Fruit fly (Drosophila melanogaster) whole organism, embryonic: ENCODE data around the gene CG5928.

Source experiments
- ATbp ChIP-seq: fragments of 200-800 bp; sonication (Bioruptor generic); optimal IDR thresholded peaks from 2 replicates; lab custom pipeline; 2017; ENCODE audit warnings: missing biosample characterization, mild to moderate bottlenecking, missing genetic modification characterization, missing genetic modification reagents
- Abd-B ChIP-seq: fragments of 200-800 bp; sonication (Bioruptor generic); optimal IDR thresholded peaks from 2 replicates; lab custom pipeline; 2018; ENCODE audit warnings: missing biosample characterization, mild to moderate bottlenecking, missing genetic modification characterization, moderate library complexity
- Aef1 ChIP-seq: fragments of 200-800 bp; sonication (Bioruptor generic); IDR thresholded peaks from 3 replicates; pipeline ENCODE4 v1.3.6; 2022; ENCODE audit warnings: missing biosample characterization, missing genetic modification characterization
- Asciz ChIP-seq: fragments of 200-800 bp; sonication (Bioruptor generic); optimal IDR thresholded peaks from 2 replicates; lab custom pipeline; 2017; ENCODE audit warnings: missing biosample characterization, mild to moderate bottlenecking, missing genetic modification characterization, missing genetic modification reagents
- C15 ChIP-seq: fragments of 200-800 bp; sonication (Bioruptor generic); IDR thresholded peaks from 3 replicates; pipeline ENCODE4 v1.3.6; 2022; ENCODE audit warnings: missing biosample characterization, missing genetic modification characterization
- CG10147 ChIP-seq: fragments of 200-800 bp; sonication (Bioruptor generic); optimal IDR thresholded peaks from 2 replicates; lab custom pipeline; 2019; ENCODE audit warnings: missing biosample characterization, mild to moderate bottlenecking, missing genetic modification characterization, moderate library complexity
- CG12219 ChIP-seq: fragments of 200-800 bp; sonication (Bioruptor generic); optimal IDR thresholded peaks from 3 replicates; lab custom pipeline; 2018; ENCODE audit warnings: missing biosample characterization, mild to moderate bottlenecking, missing genetic modification characterization
- CG12299 ChIP-seq: fragments of 200-800 bp; sonication (Bioruptor generic); optimal IDR thresholded peaks from 2 replicates; lab custom pipeline; 2018; ENCODE audit warnings: missing biosample characterization, mild to moderate bottlenecking, missing genetic modification characterization
- CG14014 ChIP-seq: fragments of 200-800 bp; sonication (Bioruptor generic); IDR thresholded peaks from 2 replicates; pipeline ENCODE4 v1.3.6; 2022; ENCODE audit warnings: missing biosample characterization, missing genetic modification characterization
- CG15696 ChIP-seq: fragments of 200-800 bp; sonication (Bioruptor generic); optimal IDR thresholded peaks from 2 replicates; lab custom pipeline; 2019; ENCODE audit warnings: missing biosample characterization, mild to moderate bottlenecking, missing genetic modification characterization, moderate library complexity
- CG1647 ChIP-seq: fragments of 200-800 bp; sonication (Bioruptor generic); optimal IDR thresholded peaks from 3 replicates; lab custom pipeline; 2016; ENCODE audit warnings: missing biosample characterization, missing genetic modification characterization
- CG17186 ChIP-seq: fragments of 200-800 bp; sonication (Bioruptor generic); optimal IDR thresholded peaks from 3 replicates; lab custom pipeline; 2017; ENCODE audit warnings: missing biosample characterization, missing genetic modification reagents, missing genetic modification characterization
- CG18011 ChIP-seq: fragments of 200-800 bp; sonication (Bioruptor generic); optimal IDR thresholded peaks from 2 replicates; lab custom pipeline; 2017; ENCODE audit warnings: missing biosample characterization, missing genetic modification characterization, mild to moderate bottlenecking, moderate library complexity, missing genotype
- CG3065 ChIP-seq: fragments of 200-800 bp; sonication (Bioruptor generic); optimal IDR thresholded peaks from 2 replicates; lab custom pipeline; 2016; ENCODE audit warnings: missing biosample characterization, missing genetic modification characterization
- CG3163 ChIP-seq: fragments of 200-800 bp; sonication (Bioruptor generic); optimal IDR thresholded peaks from 3 replicates; lab custom pipeline; 2016; ENCODE audit warnings: missing biosample characterization, missing genetic modification characterization
- CG3838 ChIP-seq: fragments of 200-800 bp; sonication (Bioruptor generic); optimal IDR thresholded peaks from 3 replicates; lab custom pipeline; 2016; ENCODE audit warnings: missing biosample characterization, missing genetic modification characterization
- CG42726 ChIP-seq: fragments of 200-800 bp; sonication (Bioruptor generic); IDR thresholded peaks from 2 replicates; pipeline ENCODE4 v1.3.6; 2022; ENCODE audit warnings: missing biosample characterization, missing genetic modification characterization; ENCODE audit not compliant: partially characterized antibody
- CG4282 ChIP-seq: fragments of 200-800 bp; sonication (Bioruptor generic); optimal IDR thresholded peaks from 2 replicates; lab custom pipeline; 2016; ENCODE audit warnings: missing biosample characterization, missing genetic modification characterization
- CG5953 ChIP-seq: fragments of 200-800 bp; sonication (Bioruptor generic); IDR thresholded peaks from 2 replicates; pipeline ENCODE4 v1.3.6; 2022; ENCODE audit warnings: missing biosample characterization, missing genetic modification characterization
- CG8359 ChIP-seq: fragments of 200-800 bp; sonication (Bioruptor generic); optimal IDR thresholded peaks from 2 replicates; lab custom pipeline; 2017; ENCODE audit warnings: missing biosample characterization, mild to moderate bottlenecking, missing genetic modification characterization, borderline replicate concordance
- CG8478 ChIP-seq: fragments of >200 bp; optimal IDR thresholded peaks from 2 replicates; lab custom pipeline; 2018
- CG9932 ChIP-seq: fragments of 200-800 bp; sonication (Bioruptor generic); IDR thresholded peaks from 2 replicates; pipeline ENCODE4 v1.3.6; 2022; ENCODE audit warnings: missing biosample characterization, missing genetic modification characterization
- Chrac-16 ChIP-seq: fragments of 200-800 bp; sonication (Bioruptor generic); optimal IDR thresholded peaks from 3 replicates; lab custom pipeline; 2016; ENCODE audit warnings: missing biosample characterization, missing genetic modification characterization
- Dp ChIP-seq: fragments of 200-800 bp; sonication (Bioruptor generic); optimal IDR thresholded peaks from 2 replicates; lab custom pipeline; 2018; ENCODE audit warnings: missing biosample characterization, mild to moderate bottlenecking, missing genetic modification characterization, moderate library complexity
- Ets65A ChIP-seq: fragments of 200-800 bp; sonication (Bioruptor generic); peaks from one replicate; lab custom pipeline; 2016; ENCODE audit warnings: missing biosample characterization, missing genetic modification characterization
- Fer2 ChIP-seq: fragments of 200-800 bp; sonication (Bioruptor generic); optimal IDR thresholded peaks from 2 replicates; lab custom pipeline; 2018; ENCODE audit warnings: missing biosample characterization, mild to moderate bottlenecking, missing genetic modification characterization, moderate library complexity
- GATAe ChIP-seq: fragments of 200-800 bp; sonication (Bioruptor generic); conservative IDR thresholded peaks from 2 replicates; pipeline ENCODE4 v1.3.6; 2022; ENCODE audit warnings: missing biosample characterization, missing genetic modification characterization
- Hey ChIP-seq: fragments of 200-800 bp; sonication (Bioruptor generic); optimal IDR thresholded peaks from 3 replicates; lab custom pipeline; 2018; ENCODE audit warnings: missing biosample characterization, mild to moderate bottlenecking, missing genetic modification characterization
- Poxn ChIP-seq: fragments of 200-800 bp; sonication (Bioruptor generic); IDR thresholded peaks from 2 replicates; pipeline ENCODE4 v1.3.6; 2022; ENCODE audit warnings: missing biosample characterization, missing genetic modification characterization
- Ptx1 ChIP-seq: fragments of 200-800 bp; sonication (Bioruptor generic); IDR thresholded peaks from 2 replicates; pipeline ENCODE4 v1.3.6; 2022; ENCODE audit warnings: missing biosample characterization, missing genetic modification characterization
- Sox102F ChIP-seq: fragments of 200-800 bp; sonication (Bioruptor generic); optimal IDR thresholded peaks from 2 replicates; lab custom pipeline; 2018; ENCODE audit warnings: missing biosample characterization, mild to moderate bottlenecking, missing genetic modification characterization, moderate library complexity
- Sry-β ChIP-seq: fragments of 200-800 bp; sonication (Bioruptor generic); optimal IDR thresholded peaks from 2 replicates; lab custom pipeline; 2018; ENCODE audit warnings: missing biosample characterization, mild to moderate bottlenecking, missing genetic modification characterization, moderate library complexity
- TFAM ChIP-seq: fragments of 200-800 bp; sonication (Bioruptor generic); optimal IDR thresholded peaks from 2 replicates; lab custom pipeline; 2017; ENCODE audit warnings: missing biosample characterization, missing genetic modification characterization, inconsistent platforms
- Xbp1 ChIP-seq: fragments of 200-800 bp; sonication (Bioruptor generic); optimal IDR thresholded peaks from 3 replicates; lab custom pipeline; 2016; ENCODE audit warnings: missing biosample characterization, mild to moderate bottlenecking, missing genetic modification characterization
- bsh ChIP-seq, 2 experiments: fragments of 200-800 bp; sonication (Bioruptor generic); optimal IDR thresholded peaks; 2 replicates each; lab custom pipeline; 2017 to 2018; ENCODE audit warnings: mild to moderate bottlenecking in 2 of 2, missing biosample characterization in 2 of 2, missing genetic modification characterization in 2 of 2, moderate library complexity in 1 of 2
- crp ChIP-seq, 2 experiments: fragments of 200-800 bp; sonication (Bioruptor generic); optimal IDR thresholded peaks; 2 replicates in 1 of 2; 3 replicates in 1 of 2; lab custom pipeline; 2017; ENCODE audit warnings: missing biosample characterization in 2 of 2, missing genetic modification characterization in 2 of 2, mild to moderate bottlenecking in 1 of 2, moderate library complexity in 1 of 2
- dm ChIP-seq: fragments of 200-800 bp; sonication (Bioruptor generic); optimal IDR thresholded peaks from 3 replicates; lab custom pipeline; 2016; ENCODE audit warnings: missing biosample characterization, missing genetic modification characterization
- esg ChIP-seq: fragments of 200-800 bp; sonication (Bioruptor generic); conservative IDR thresholded peaks from 2 replicates; pipeline ENCODE4 v1.3.6; 2022; ENCODE audit warnings: missing biosample characterization, missing genetic modification characterization
- fd64A ChIP-seq: fragments of 200-800 bp; sonication (Bioruptor generic); optimal IDR thresholded peaks from 3 replicates; lab custom pipeline; 2018; ENCODE audit warnings: missing biosample characterization, mild to moderate bottlenecking, missing genetic modification characterization
- fru ChIP-seq: fragments of >200 bp; optimal IDR thresholded peaks from 2 replicates; lab custom pipeline; 2017
- grau ChIP-seq: fragments of 200-800 bp; optimal IDR thresholded peaks from 3 replicates; lab custom pipeline; 2019; ENCODE audit warnings: missing biosample characterization, mild to moderate bottlenecking, missing genetic modification characterization, moderate library complexity
- ind ChIP-seq: fragments of 200-800 bp; sonication (Bioruptor generic); optimal IDR thresholded peaks from 3 replicates; lab custom pipeline; 2016; ENCODE audit warnings: missing biosample characterization, missing genetic modification characterization
- kni ChIP-seq: fragments of 200-800 bp; sonication (Bioruptor generic); optimal IDR thresholded peaks from 3 replicates; lab custom pipeline; 2017; ENCODE audit warnings: mild to moderate bottlenecking, missing biosample characterization, missing genetic modification reagents, missing genetic modification characterization
- lmd ChIP-seq: fragments of 200-800 bp; sonication (Bioruptor generic); IDR thresholded peaks from 2 replicates; pipeline ENCODE4 v1.3.6; 2022; ENCODE audit warnings: missing biosample characterization, missing genetic modification characterization
- org-1 ChIP-seq: fragments of 200-800 bp; sonication (Bioruptor generic); optimal IDR thresholded peaks from 2 replicates; lab custom pipeline; 2017; ENCODE audit warnings: missing biosample characterization, missing genetic modification characterization
- peb ChIP-seq: fragments of 200-800 bp; sonication (Bioruptor generic); IDR thresholded peaks from 2 replicates; pipeline ENCODE4 v1.3.6; 2022; ENCODE audit warnings: missing biosample characterization, missing genetic modification characterization
- phol ChIP-seq: fragments of 200-800 bp; sonication (Bioruptor generic); optimal IDR thresholded peaks from 3 replicates; lab custom pipeline; 2018; ENCODE audit warnings: missing biosample characterization, mild to moderate bottlenecking, missing genetic modification characterization, moderate library complexity
- repo ChIP-seq: fragments of 200-800 bp; sonication (Bioruptor generic); optimal IDR thresholded peaks from 2 replicates; lab custom pipeline; 2016; ENCODE audit warnings: missing biosample characterization, missing genetic modification characterization
- ro ChIP-seq: fragments of 200-800 bp; sonication (Bioruptor generic); IDR thresholded peaks from 2 replicates; pipeline ENCODE4 v1.3.6; 2022; ENCODE audit warnings: missing biosample characterization, missing genetic modification characterization
- sug ChIP-seq: fragments of 200-800 bp; optimal IDR thresholded peaks from 2 replicates; lab custom pipeline; 2019; ENCODE audit warnings: missing biosample characterization, mild to moderate bottlenecking, missing genetic modification characterization, moderate library complexity
- tgo ChIP-seq: fragments of 200-800 bp; sonication (Bioruptor generic); IDR thresholded peaks from 3 replicates; pipeline ENCODE4 v1.3.6; 2022; ENCODE audit warnings: missing biosample characterization, missing genetic modification characterization
- twi ChIP-seq: fragments of 200-800 bp; optimal IDR thresholded peaks from 2 replicates; lab custom pipeline; 2019; ENCODE audit warnings: missing biosample characterization, mild to moderate bottlenecking, missing genetic modification characterization, moderate library complexity

The CG5928 gene

DNA sequence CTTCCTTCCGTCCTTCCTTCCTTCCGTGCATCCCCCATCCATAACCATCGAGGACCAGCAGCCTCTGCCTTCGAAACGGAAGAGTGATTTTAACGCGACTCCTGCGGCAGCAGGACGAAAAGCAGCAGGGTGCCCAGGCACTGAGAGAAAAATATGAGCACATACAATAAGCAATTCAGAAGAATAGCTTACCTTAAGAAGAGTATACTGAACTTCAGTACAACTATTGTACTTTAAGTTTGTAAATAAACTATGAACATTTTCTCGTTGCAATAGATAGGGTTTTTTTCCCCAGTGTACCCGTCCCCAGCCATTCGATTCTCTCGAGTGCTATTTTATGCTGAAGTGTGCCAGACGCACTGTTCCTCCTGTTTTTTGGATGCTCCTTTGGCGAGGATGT, 36.1 kb upstream of the CG5928 start (continued):
- peak; percentile 74 for TF ChIP-seq CG14014 (GFP tag; lab: Robert Waterston, UW)
- peak; percentile 90 for TF ChIP-seq Hey
- TF ChIP-seq kni (GFP tag; lab: Kevin White, UChicago) = peak; percentile 23
- TF ChIP-seq Asciz (GFP tag; lab: Kevin White, UChicago) = peak; percentile 65
- peak; percentile 85 for TF ChIP-seq ATbp (GFP tag; lab: Kevin White, UChicago)
- TF ChIP-seq CG9932 (GFP tag; lab: Robert Waterston, UW) = peak; percentile 47
- TF ChIP-seq Ptx1 (GFP tag; lab: Robert Waterston, UW) = peak; percentile 80
- peak; percentile 64 for TF ChIP-seq twi
- TF ChIP-seq crp (GFP tag; optimal IDR thresholded peaks at IDR 0.05; lab: Kevin White, UChicago) = peak in 1 of 2 experiments; percentile 8
- TF ChIP-seq Ets65A (GFP tag; lab: Kevin White, UChicago) = peak; percentile 97
- TF ChIP-seq tgo (GFP tag; lab: Robert Waterston, UW) = peak; percentile 72
- peak; percentile 64; the same call in 1 of the 2 replicates for TF ChIP-seq peb (GFP tag; lab: Robert Waterston, UW)
- TF ChIP-seq esg (GFP tag; lab: Robert Waterston, UW) = peak; percentile 63
- TF ChIP-seq CG10147 (GFP tag; lab: Kevin White, UChicago) = peak; percentile 46
- peak; percentile 47 for TF ChIP-seq CG3163 (GFP tag; lab: Kevin White, UChicago)
- TF ChIP-seq CG12219 (GFP tag; lab: Kevin White, UChicago) = peak; percentile 78
- TF ChIP-seq C15 (GFP tag; lab: Robert Waterston, UW) = no peak
- TF ChIP-seq dm (GFP tag; lab: Kevin White, UChicago) = peak; percentile 53
- TF ChIP-seq repo (GFP tag; lab: Kevin White, UChicago) = peak; percentile 66
- no peak for TF ChIP-seq CG3065 (GFP tag; lab: Kevin White, UChicago)
- no peak for TF ChIP-seq Poxn (GFP tag; lab: Robert Waterston, UW)
- peak; percentile 74 for TF ChIP-seq CG8359 (GFP tag; lab: Kevin White, UChicago)
- TF ChIP-seq Sry-β (GFP tag; lab: Kevin White, UChicago) = no peak
- peak; percentile 86 for TF ChIP-seq CG15696 (tag; lab: Kevin White, UChicago)
- peak; percentile 47 for TF ChIP-seq CG1647 (GFP tag; lab: Kevin White, UChicago)
- TF ChIP-seq Dp (GFP tag; lab: Kevin White, UChicago) = no peak
- TF ChIP-seq Xbp1 (GFP tag; lab: Kevin White, UChicago) = peak; percentile 77
- TF ChIP-seq fd64A (GFP tag; lab: Kevin White, UChicago) = peak; percentile 44
- peak in 1 of 2 experiments; percentile 85 for TF ChIP-seq bsh (GFP tag; optimal IDR thresholded peaks at IDR 0.05; lab: Kevin White, UChicago)
- TF ChIP-seq CG5953 (GFP tag; lab: Robert Waterston, UW) = peak; percentile 57
- TF ChIP-seq Abd-B (GFP tag; lab: Kevin White, UChicago) = peak; percentile 46
- no peak for TF ChIP-seq CG42726
- TF ChIP-seq CG12299 (tag; lab: Kevin White, UChicago) = peak; percentile 74
- TF ChIP-seq TFAM = peak; percentile 29
- no peak for TF ChIP-seq CG8478 (lab: Kevin White, UChicago)
- peak; percentile 77 for TF ChIP-seq Chrac-16 (GFP tag; lab: Kevin White, UChicago)
- TF ChIP-seq CG3838 (GFP tag; lab: Kevin White, UChicago) = no peak
- TF ChIP-seq sug (tag; lab: Kevin White, UChicago) = peak; percentile 52
- TF ChIP-seq org-1 (GFP tag; lab: Kevin White, UChicago) = peak; percentile 80
- TF ChIP-seq CG4282 = peak; percentile 28
- no peak for TF ChIP-seq CG17186 (GFP tag; lab: Kevin White, UChicago)
- TF ChIP-seq Sox102F = peak; percentile 77
- TF ChIP-seq CG18011 = no peak
- TF ChIP-seq grau = peak; percentile 79
- TF ChIP-seq Aef1 = peak; percentile 57
- TF ChIP-seq lmd = peak; percentile 73
- peak; percentile 43 for TF ChIP-seq Fer2 (tag; lab: Kevin White, UChicago)
- TF ChIP-seq phol (tag; lab: Kevin White, UChicago) = peak; percentile 83
- peak; percentile 67 for TF ChIP-seq ind
- TF ChIP-seq GATAe (GFP tag; lab: Robert Waterston, UW) = no peak
- TF ChIP-seq ro = no peak
- no peak for TF ChIP-seq fru (lab: Kevin White, UChicago)
